Fruit fly (Drosophila melanogaster) whole organism, embryonic: ENCODE data around the gene CG10413.
A peak's percentile ranks its signal among the peaks of the same experiment; 100 is the strongest.

Experiments used
- CG10321 ChIP-seq: fragments of 200-800 bp; sonication (Bioruptor generic); IDR thresholded peaks from 2 replicates; pipeline ENCODE4 v1.3.6; 2022; ENCODE audit warnings: missing biosample characterization, missing genetic modification characterization
- CG10565 ChIP-seq: fragments of 200-800 bp; sonication (Bioruptor generic); optimal IDR thresholded peaks from 3 replicates; lab custom pipeline; 2016; ENCODE audit warnings: missing biosample characterization, mild to moderate bottlenecking, missing genetic modification characterization
- CG10979 ChIP-seq: fragments of 200-800 bp; sonication (Bioruptor generic); optimal IDR thresholded peaks from 2 replicates; lab custom pipeline; 2018; ENCODE audit warnings: missing biosample characterization, mild to moderate bottlenecking, missing genetic modification characterization, moderate library complexity
- CG13775 ChIP-seq: fragments of 200-800 bp; sonication (Bioruptor generic); optimal IDR thresholded peaks from 3 replicates; lab custom pipeline; 2017; ENCODE audit warnings: missing biosample characterization, mild to moderate bottlenecking, missing genetic modification characterization
- CG15601 ChIP-seq: fragments of 200-800 bp; sonication (Bioruptor generic); optimal IDR thresholded peaks from 3 replicates; lab custom pipeline; 2019; ENCODE audit warnings: missing biosample characterization, mild to moderate bottlenecking, missing genetic modification characterization, moderate library complexity
- CG17612 ChIP-seq: fragments of 200-800 bp; sonication (Bioruptor generic); IDR thresholded peaks from 2 replicates; pipeline ENCODE4 v1.3.6; 2022; ENCODE audit warnings: missing biosample characterization, missing genetic modification characterization
- CG18599 ChIP-seq: fragments of 200-800 bp; sonication (Bioruptor generic); optimal IDR thresholded peaks from 3 replicates; lab custom pipeline; 2017; ENCODE audit warnings: missing biosample characterization, missing genetic modification characterization, mild to moderate bottlenecking, moderate library complexity, missing genetic modification reagents
- CG18764 ChIP-seq: fragments of 200-800 bp; sonication (Bioruptor generic); optimal IDR thresholded peaks from 3 replicates; lab custom pipeline; 2016; ENCODE audit warnings: missing biosample characterization, missing genetic modification characterization
- CG2129 ChIP-seq: fragments of 200-800 bp; sonication (Bioruptor generic); IDR thresholded peaks from 2 replicates; pipeline ENCODE4 v1.3.6; 2022; ENCODE audit warnings: missing biosample characterization, missing genetic modification characterization; ENCODE audit not compliant: partially characterized antibody
- CG30020 ChIP-seq: fragments of 200-800 bp; optimal IDR thresholded peaks from 2 replicates; lab custom pipeline; 2019; ENCODE audit warnings: missing biosample characterization, mild to moderate bottlenecking, missing genetic modification characterization, moderate library complexity
- CG3065 ChIP-seq: fragments of 200-800 bp; sonication (Bioruptor generic); optimal IDR thresholded peaks from 2 replicates; lab custom pipeline; 2016; ENCODE audit warnings: missing biosample characterization, missing genetic modification characterization
- CG31441 ChIP-seq: fragments of 200-800 bp; sonication (Bioruptor generic); IDR thresholded peaks from 2 replicates; pipeline ENCODE4 v1.3.6; 2022; ENCODE audit warnings: missing biosample characterization, missing genetic modification characterization
- CG4404 ChIP-seq: fragments of 200-800 bp; sonication (Bioruptor generic); IDR thresholded peaks from 2 replicates; pipeline ENCODE4 v1.3.6; 2022; ENCODE audit warnings: missing biosample characterization, missing genetic modification characterization
- CG4617 ChIP-seq: fragments of 200-800 bp; sonication (Bioruptor generic); optimal IDR thresholded peaks from 3 replicates; lab custom pipeline; 2016; ENCODE audit warnings: missing biosample characterization, missing genetic modification characterization, borderline replicate concordance
- CG7357 ChIP-seq: fragments of 200-800 bp; sonication (Bioruptor generic); IDR thresholded peaks from 3 replicates; pipeline ENCODE4 v1.3.6; 2022; ENCODE audit warnings: missing biosample characterization, missing genetic modification characterization
- CG7745 ChIP-seq: fragments of 200-800 bp; sonication (Bioruptor generic); optimal IDR thresholded peaks from 2 replicates; lab custom pipeline; 2018; ENCODE audit warnings: missing biosample characterization, mild to moderate bottlenecking, missing genetic modification characterization, moderate library complexity
- CG7786 ChIP-seq: fragments of 200-800 bp; sonication (Bioruptor generic); optimal IDR thresholded peaks from 2 replicates; lab custom pipeline; 2016; ENCODE audit warnings: missing biosample characterization, missing genetic modification characterization
- CG7928 ChIP-seq: fragments of 200-800 bp; sonication (Bioruptor generic); optimal IDR thresholded peaks from 2 replicates; lab custom pipeline; 2017; ENCODE audit warnings: missing biosample characterization, mild to moderate bottlenecking, missing genetic modification characterization
- CG9609 ChIP-seq: fragments of 200-800 bp; sonication (Bioruptor generic); optimal IDR thresholded peaks from 3 replicates; lab custom pipeline; 2016; ENCODE audit warnings: missing biosample characterization, missing genetic modification characterization
- CG9817 ChIP-seq: fragments of 200-800 bp; sonication (Bioruptor generic); optimal IDR thresholded peaks from 2 replicates; lab custom pipeline; 2018; ENCODE audit warnings: missing biosample characterization, mild to moderate bottlenecking, missing genetic modification characterization, moderate library complexity
- Dek ChIP-seq: fragments of 200-800 bp; sonication (Bioruptor generic); optimal IDR thresholded peaks from 3 replicates; lab custom pipeline; 2019; ENCODE audit warnings: missing biosample characterization, mild to moderate bottlenecking, missing genetic modification characterization, moderate library complexity
- Dll ChIP-seq: fragments of 200-800 bp; sonication (Bioruptor generic); IDR thresholded peaks from 4 replicates; pipeline ENCODE4 v1.3.6; 2022; ENCODE audit warnings: missing biosample characterization, missing genetic modification characterization; ENCODE audit not compliant: partially characterized antibody
- Doc3 ChIP-seq: fragments of 200-800 bp; sonication (Bioruptor generic); IDR thresholded peaks from 3 replicates; pipeline ENCODE4 v1.3.6; 2022; ENCODE audit warnings: missing biosample characterization, missing genetic modification characterization; ENCODE audit not compliant: partially characterized antibody
- Nf-YB ChIP-seq: fragments of 200-800 bp; sonication (Bioruptor generic); optimal IDR thresholded peaks from 3 replicates; lab custom pipeline; 2019; ENCODE audit warnings: missing biosample characterization, mild to moderate bottlenecking, missing genetic modification characterization, moderate library complexity
- Oaz ChIP-seq: fragments of 200-800 bp; sonication (Bioruptor generic); IDR thresholded peaks from 2 replicates; pipeline ENCODE4 v1.3.6; 2022; ENCODE audit warnings: missing biosample characterization, missing genetic modification characterization
- Oli ChIP-seq: fragments of 200-800 bp; sonication (Bioruptor generic); optimal IDR thresholded peaks from 2 replicates; lab custom pipeline; 2018; ENCODE audit warnings: missing biosample characterization, mild to moderate bottlenecking, missing genetic modification characterization, moderate library complexity
- Pdp1 ChIP-seq, 2 experiments: fragments of 200-800 bp; sonication (Bioruptor generic); optimal IDR thresholded peaks; 3 replicates each; lab custom pipeline; 2016; ENCODE audit warnings: missing biosample characterization in 2 of 2, missing genetic modification characterization in 2 of 2, mild to moderate bottlenecking in 1 of 2, moderate library complexity in 1 of 2
- Rfx ChIP-seq: fragments of 200-800 bp; sonication (Bioruptor generic); IDR thresholded peaks from 2 replicates; pipeline ENCODE4 v1.3.6; 2022; ENCODE audit warnings: missing biosample characterization, missing genetic modification characterization
- YL-1 ChIP-seq: fragments of 200-800 bp; sonication (Bioruptor generic); optimal IDR thresholded peaks from 3 replicates; lab custom pipeline; 2017; ENCODE audit warnings: missing biosample characterization, mild to moderate bottlenecking, missing genetic modification characterization
- ab ChIP-seq: fragments of 200-800 bp; sonication (Bioruptor generic); optimal IDR thresholded peaks from 2 replicates; lab custom pipeline; 2016; ENCODE audit warnings: missing biosample characterization, missing genetic modification characterization
- bab2 ChIP-seq: fragments of 200-800 bp; sonication (Bioruptor generic); optimal IDR thresholded peaks from 2 replicates; lab custom pipeline; 2016; ENCODE audit warnings: missing biosample characterization, missing genetic modification characterization
- bsh ChIP-seq, 2 experiments: fragments of 200-800 bp; sonication (Bioruptor generic); optimal IDR thresholded peaks; 2 replicates each; lab custom pipeline; 2017 to 2018; ENCODE audit warnings: mild to moderate bottlenecking in 2 of 2, missing biosample characterization in 2 of 2, missing genetic modification characterization in 2 of 2, moderate library complexity in 1 of 2
- caup ChIP-seq: fragments of 200-800 bp; sonication (Bioruptor generic); optimal IDR thresholded peaks from 3 replicates; lab custom pipeline; 2017; ENCODE audit warnings: missing biosample characterization, mild to moderate bottlenecking, missing genetic modification characterization, moderate library complexity; ENCODE audit not compliant: severe bottlenecking
- dan ChIP-seq: fragments of 200-800 bp; sonication (Bioruptor generic); IDR thresholded peaks from 2 replicates; pipeline ENCODE4 v1.3.6; 2022; ENCODE audit warnings: missing biosample characterization, missing genetic modification characterization
- danr ChIP-seq: fragments of 200-800 bp; sonication (Bioruptor generic); IDR thresholded peaks from 2 replicates; pipeline ENCODE4 v1.3.6; 2022; ENCODE audit warnings: missing biosample characterization, missing genetic modification characterization
- dimm ChIP-seq: fragments of 200-800 bp; sonication (Bioruptor generic); IDR thresholded peaks from 2 replicates; pipeline ENCODE4 v1.3.6; 2022; ENCODE audit warnings: missing biosample characterization, missing genetic modification characterization
- exex ChIP-seq: fragments of 200-800 bp; sonication (Bioruptor generic); optimal IDR thresholded peaks from 4 replicates; lab custom pipeline; 2018; ENCODE audit warnings: missing biosample characterization, mild to moderate bottlenecking, missing genetic modification characterization, moderate library complexity
- fd64A ChIP-seq: fragments of 200-800 bp; sonication (Bioruptor generic); optimal IDR thresholded peaks from 3 replicates; lab custom pipeline; 2018; ENCODE audit warnings: missing biosample characterization, mild to moderate bottlenecking, missing genetic modification characterization
- hth ChIP-seq: fragments of >200 bp; optimal IDR thresholded peaks from 2 replicates; lab custom pipeline; 2017; ENCODE audit warnings: inconsistent platforms
- lola ChIP-seq, 3 experiments: fragments of >200 bp in 2 of 3; fragments of 200-800 bp in 1 of 3; sonication (Bioruptor generic) in 1 of 3; optimal IDR thresholded peaks; 2 replicates each; lab custom pipeline; 2017 to 2019; ENCODE audit warnings: missing biosample characterization in 3 of 3, missing genetic modification characterization in 3 of 3, mild to moderate bottlenecking in 1 of 3, moderate library complexity in 1 of 3
- pan ChIP-seq, 4 experiments: fragments of >200 bp in 3 of 4; fragments of 200-800 bp in 1 of 4; sonication (Bioruptor generic) in 1 of 4; optimal IDR thresholded peaks in 3 of 4; IDR thresholded peaks in 1 of 4; 2 replicates each; pipeline versions ENCODE4 v1.3.6 to Lab custom; 2017 to 2022; ENCODE audit warnings: missing biosample characterization in 2 of 4, missing genetic modification characterization in 2 of 4, mixed read lengths in 1 of 4
- pum ChIP-seq: fragments of 200-800 bp; sonication (Bioruptor generic); optimal IDR thresholded peaks from 2 replicates; lab custom pipeline; 2016; ENCODE audit warnings: missing biosample characterization, missing genetic modification characterization
- ro ChIP-seq: fragments of 200-800 bp; sonication (Bioruptor generic); IDR thresholded peaks from 2 replicates; pipeline ENCODE4 v1.3.6; 2022; ENCODE audit warnings: missing biosample characterization, missing genetic modification characterization
- sna ChIP-seq: fragments of 200-800 bp; sonication (Bioruptor generic); IDR thresholded peaks from 2 replicates; pipeline ENCODE4 v1.3.6; 2022; ENCODE audit warnings: missing biosample characterization, missing genetic modification characterization; ENCODE audit not compliant: partially characterized antibody
- tap ChIP-seq: fragments of 200-800 bp; optimal IDR thresholded peaks from 3 replicates; lab custom pipeline; 2019; ENCODE audit warnings: missing biosample characterization, mild to moderate bottlenecking, missing genetic modification characterization, moderate library complexity
- tin ChIP-seq: fragments of 200-800 bp; sonication (Bioruptor generic); optimal IDR thresholded peaks from 3 replicates; lab custom pipeline; 2016; ENCODE audit warnings: missing biosample characterization, missing genetic modification characterization
- tio ChIP-seq: fragments of 200-800 bp; sonication (Bioruptor generic); optimal IDR thresholded peaks from 2 replicates; lab custom pipeline; 2017; ENCODE audit warnings: missing biosample characterization, missing genetic modification characterization, inconsistent platforms
- tup ChIP-seq: fragments of 200-800 bp; sonication (Bioruptor generic); optimal IDR thresholded peaks from 2 replicates; lab custom pipeline; 2016; ENCODE audit warnings: missing biosample characterization, mild to moderate bottlenecking, missing genetic modification characterization, moderate library complexity

CG10413 gene

dm6 chr2L:18604986-18605385 lies at the start of gene CG10413 (continued):
- TF ChIP-seq CG7928 (GFP tag; lab: Kevin White, UChicago) (peak; percentile 82), ab (peak; percentile 97), pan (optimal IDR thresholded peaks at IDR 0.05; lab: Kevin White, UChicago) (no peak), pan (GFP tag; optimal IDR thresholded peaks at IDR 0.05 in 1 of 2, IDR thresholded peaks at IDR 0.05 in 1 of 2) (peak in 1 of 2 experiments; percentile 98), Doc3 (0 out of 3 replicates have a peak, but pooled peaks have one; percentile 23), tup (peak; percentile 95), CG7786 (peak; percentile 98), CG10321 (GFP tag; lab: Robert Waterston, UW) (peak; percentile 71; the same call in 1 of the 2 replicates), pum (peak; percentile 98), sna (no peak), YL-1 (GFP tag; lab: Kevin White, UChicago) (peak; percentile 95), CG15601 (tag; lab: Kevin White, UChicago) (peak; percentile 95), tio (GFP tag; lab: Kevin White, UChicago) (peak; percentile 98), CG10979 (tag; lab: Kevin White, UChicago) (peak; percentile 96), fd64A (peak; percentile 92), caup (GFP tag; lab: Kevin White, UChicago) (peak; percentile 97), CG13775 (GFP tag; lab: Kevin White, UChicago) (peak; percentile 98), CG10565 (GFP tag; lab: Kevin White, UChicago) (peak; percentile 86), tap (tag; lab: Kevin White, UChicago) (peak; percentile 97), CG31441 (GFP tag; lab: Robert Waterston, UW) (peak; percentile 97), bab2 (GFP tag; lab: Kevin White, UChicago) (peak; percentile 98), danr (GFP tag; lab: Robert Waterston, UW) (peak; percentile 96), bsh (GFP tag; optimal IDR thresholded peaks at IDR 0.05; lab: Kevin White, UChicago) (peak; percentile 94 to 98), CG3065 (GFP tag; lab: Kevin White, UChicago) (peak; percentile 93), Rfx (GFP tag; lab: Robert Waterston, UW) (peak; percentile 99), hth (lab: Kevin White, UChicago) (no peak), Nf-YB (GFP tag; lab: Kevin White, UChicago) (peak; percentile 89), tin (GFP tag; lab: Kevin White, UChicago) (peak; percentile 97), Dek (tag; lab: Kevin White, UChicago) (peak; percentile 98), lola (GFP tag; optimal IDR thresholded peaks at IDR 0.05; lab: Kevin White, UChicago) (peak in 1 of 3 experiments; percentile 97), CG17612 (peak; percentile 92), CG4617 (peak; percentile 97), Dll (GFP tag; lab: Robert Waterston, UW) (peak; percentile 56; the same call in 3 of the 4 replicates), Pdp1 (GFP tag; optimal IDR thresholded peaks at IDR 0.05; lab: Kevin White, UChicago) (peak; percentile 96 to 99), Oaz (GFP tag; lab: Robert Waterston, UW) (peak; percentile 95), dimm (GFP tag; lab: Robert Waterston, UW) (peak; percentile 92), CG7357 (GFP tag; lab: Robert Waterston, UW) (peak; percentile 94), ro (peak; percentile 89), CG9817 (tag; lab: Kevin White, UChicago) (peak; percentile 99), CG30020 (tag; lab: Kevin White, UChicago) (peak; percentile 89), CG18764 (GFP tag; lab: Kevin White, UChicago) (peak; percentile 96), exex (tag; lab: Kevin White, UChicago) (peak; percentile 88), dan (GFP tag; lab: Robert Waterston, UW) (no peak; the same call in 1 of the 2 replicates), CG7745 (tag; lab: Kevin White, UChicago) (peak; percentile 75), CG9609 (GFP tag; lab: Kevin White, UChicago) (peak; percentile 98), CG4404 (peak; percentile 97), Oli (tag; lab: Kevin White, UChicago) (peak; percentile 98), CG18599 (GFP tag; lab: Kevin White, UChicago) (peak; percentile 99), CG2129 (GFP tag; lab: Robert Waterston, UW) (no peak)
